Worm (Caenorhabditis elegans): ENCODE measurements around the gene H37A05.2.

DNA sequence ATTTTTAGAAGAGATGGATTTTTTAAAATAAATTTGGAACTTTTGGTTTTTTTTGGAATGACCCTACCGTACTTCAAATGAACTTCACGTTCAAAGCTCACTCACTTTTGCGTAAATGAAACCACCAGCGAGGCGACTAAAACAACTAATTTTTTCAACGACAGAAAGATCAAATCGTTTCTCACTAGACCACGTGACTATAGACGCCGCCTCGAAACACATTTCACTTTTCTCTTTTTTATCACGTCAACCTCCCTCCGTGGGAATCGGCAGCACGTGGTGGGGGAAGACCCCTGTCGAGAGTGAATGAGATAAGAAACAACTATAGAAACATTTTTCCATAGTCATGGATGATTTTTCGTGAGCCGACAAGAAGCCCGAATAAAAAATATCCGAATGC lies 23.2 kb upstream of the H37A05.2 start:
- TF ChIP-seq blmp-1 (tag; optimal IDR thresholded peaks at IDR 0.05): no peak
- no peak for TF ChIP-seq snpc-4 (tag; optimal IDR thresholded peaks at IDR 0.05)
- TF ChIP-seq unc-62 (GFP tag; optimal IDR thresholded peaks at IDR 0.05): no peak
- TF ChIP-seq mep-1 (tag; optimal IDR thresholded peaks at IDR 0.05): no peak
- TF ChIP-seq ces-1 (GFP tag; optimal IDR thresholded peaks at IDR 0.05): no peak
- TF ChIP-seq tbx-8 (GFP tag; optimal IDR thresholded peaks at IDR 0.05): no peak
- TF ChIP-seq sptf-1 (tag; optimal IDR thresholded peaks at IDR 0.05): no peak
- TF ChIP-seq unc-120 (tag; optimal IDR thresholded peaks at IDR 0.05; ENCODE audit: poor library complexity, severe bottlenecking): no peak
- no peak for TF ChIP-seq ztf-11 (tag; optimal IDR thresholded peaks at IDR 0.05)
- TF ChIP-seq nhr-28 (tag; optimal IDR thresholded peaks at IDR 0.05): no peak
- no peak for TF ChIP-seq nhr-12 (tag; optimal IDR thresholded peaks at IDR 0.05)
- no peak for TF ChIP-seq elt-3 (tag; optimal IDR thresholded peaks at IDR 0.05)
- no peak for TF ChIP-seq ceh-83 (GFP tag; optimal IDR thresholded peaks at IDR 0.05)

Measured in whole organism, mixed stage, embryonic.